Worm (Caenorhabditis elegans) whole organism, young adult: ENCODE measurements around the gene mars-1.

Experiments used
- D2030.7 ChIP-seq: fragments of 200-800 bp; sonication (Bioruptor generic); IDR thresholded peaks from 2 replicates; pipeline ENCODE4 v1.3.6; 2022; ENCODE audit warnings: missing genetic modification reagents, missing genetic modification characterization, missing compliant biosample characterization
- F33H1.4 ChIP-seq: fragments of 200-800 bp; sonication (Bioruptor generic); IDR thresholded peaks from 2 replicates; pipeline ENCODE4 v1.3.6; 2022; ENCODE audit warnings: missing genetic modification reagents, missing genetic modification characterization, missing compliant biosample characterization
- F39B2.1 ChIP-seq: fragments of 200-800 bp; sonication (Bioruptor generic); IDR thresholded peaks from 2 replicates; pipeline ENCODE4 v1.3.6; 2022; ENCODE audit warnings: missing genetic modification reagents, missing genetic modification characterization, missing compliant biosample characterization
- F52B5.7 ChIP-seq: sonication (generic microtip); optimal IDR thresholded peaks from 2 replicates; lab custom pipeline; 2016; ENCODE audit warnings: mild to moderate bottlenecking, missing genetic modification characterization, missing compliant biosample characterization
- F57A8.1 ChIP-seq: fragments of 200-800 bp; sonication (Bioruptor generic); optimal IDR thresholded peaks from 2 replicates; lab custom pipeline; 2018; ENCODE audit warnings: mild to moderate bottlenecking, missing genetic modification characterization, moderate library complexity, missing compliant biosample characterization
- K11D2.4 ChIP-seq: fragments of 200-800 bp; sonication (Bioruptor generic); IDR thresholded peaks from 2 replicates; pipeline ENCODE4 v1.3.6; 2022; ENCODE audit warnings: missing genetic modification reagents, missing genetic modification characterization, missing compliant biosample characterization
- K12H6.12 ChIP-seq: fragments of 200-800 bp; sonication (Bioruptor generic); optimal IDR thresholded peaks from 2 replicates; lab custom pipeline; 2018; ENCODE audit warnings: mild to moderate bottlenecking, missing genetic modification characterization, missing compliant biosample characterization
- Y53F4B.3 ChIP-seq: fragments of 200-800 bp; sonication (Bioruptor generic); IDR thresholded peaks from 2 replicates; pipeline ENCODE4 v1.3.6; 2022; ENCODE audit warnings: missing genetic modification reagents, missing genetic modification characterization, missing compliant biosample characterization
- Y79H2A.3 ChIP-seq: fragments of 200-800 bp; sonication (Bioruptor generic); conservative IDR thresholded peaks from 2 replicates; pipeline ENCODE4 v1.3.6; 2022; ENCODE audit warnings: missing genetic modification reagents, missing genetic modification characterization, missing compliant biosample characterization
- ama-1 ChIP-seq, 3 experiments: fragments of 150-350 bp in 1 of 3; sonication (generic microtip) in 2 of 3; optimal IDR thresholded peaks; 2 replicates each; lab custom pipeline; 2014 to 2018; ENCODE audit warnings: missing biosample characterization in 2 of 3, missing genetic modification characterization in 2 of 3, missing genetic modification reagents in 2 of 3
- attf-5 ChIP-seq: fragments of 200-800 bp; sonication (Bioruptor generic); optimal IDR thresholded peaks from 2 replicates; lab custom pipeline; 2018; ENCODE audit warnings: mild to moderate bottlenecking, missing genetic modification characterization, missing compliant biosample characterization
- cebp-1 ChIP-seq, 2 experiments: fragments of 200-800 bp in 1 of 2; sonication (Bioruptor generic) in 1 of 2; sonication (generic microtip) in 1 of 2; IDR thresholded peaks in 1 of 2; optimal IDR thresholded peaks in 1 of 2; 2 replicates each; pipeline versions ENCODE4 v1.3.6 to Lab custom; 2017 to 2022; ENCODE audit warnings: missing compliant biosample characterization in 2 of 2, missing genetic modification characterization in 2 of 2, mild to moderate bottlenecking in 1 of 2, missing genetic modification reagents in 1 of 2, moderate library complexity in 1 of 2
- cebp-2 ChIP-seq: fragments of 200-800 bp; sonication (Bioruptor generic); IDR thresholded peaks from 2 replicates; pipeline ENCODE4 v1.3.6; 2022; ENCODE audit warnings: missing genetic modification characterization, missing compliant biosample characterization
- ceh-100 ChIP-seq: fragments of 200-800 bp; sonication (Bioruptor generic); IDR thresholded peaks from 2 replicates; pipeline ENCODE4 v1.3.6; 2022; ENCODE audit warnings: missing genetic modification reagents, missing genetic modification characterization, missing compliant biosample characterization
- ceh-27 ChIP-seq: fragments of 200-800 bp; sonication (Bioruptor generic); optimal IDR thresholded peaks from 2 replicates; lab custom pipeline; 2018; ENCODE audit warnings: mild to moderate bottlenecking, missing genetic modification characterization, moderate library complexity, missing compliant biosample characterization
- ceh-79 ChIP-seq: sonication (generic microtip); optimal IDR thresholded peaks from 2 replicates; lab custom pipeline; 2017; ENCODE audit warnings: mild to moderate bottlenecking, missing genetic modification characterization, missing compliant biosample characterization
- chd-7 ChIP-seq: sonication (generic microtip); optimal IDR thresholded peaks from 2 replicates; lab custom pipeline; 2016; ENCODE audit warnings: mild to moderate bottlenecking, missing genetic modification characterization, moderate library complexity, missing compliant biosample characterization
- dox-1 ChIP-seq: fragments of 200-800 bp; sonication (Bioruptor generic); IDR thresholded peaks from 2 replicates; pipeline ENCODE4 v1.3.6; 2022; ENCODE audit warnings: missing genetic modification reagents, missing genetic modification characterization, missing compliant biosample characterization
- efl-1 ChIP-seq: fragments of 150-350 bp; optimal IDR thresholded peaks from 2 replicates; lab custom pipeline; 2014; ENCODE audit warnings: missing biosample characterization, missing genetic modification reagents, missing genetic modification characterization
- hlh-12 ChIP-seq: sonication (generic microtip); optimal IDR thresholded peaks from 2 replicates; lab custom pipeline; 2016; ENCODE audit warnings: missing genetic modification characterization, missing compliant biosample characterization
- hlh-26 ChIP-seq: fragments of 200-800 bp; sonication (Bioruptor generic); conservative IDR thresholded peaks from 2 replicates; pipeline ENCODE4 v1.3.6; 2022; ENCODE audit warnings: missing genetic modification reagents, missing genetic modification characterization, missing compliant biosample characterization
- hmg-1.2 ChIP-seq: fragments of 200-800 bp; sonication (Bioruptor generic); IDR thresholded peaks from 2 replicates; pipeline ENCODE4 v1.3.6; 2022; ENCODE audit warnings: missing genetic modification reagents, missing genetic modification characterization, missing compliant biosample characterization
- let-607 ChIP-seq, 2 experiments: fragments of 200-800 bp in 1 of 2; sonication (Bioruptor generic) in 1 of 2; sonication (generic microtip) in 1 of 2; optimal IDR thresholded peaks; 2 replicates each; lab custom pipeline; 2016 to 2018; ENCODE audit warnings: mild to moderate bottlenecking in 2 of 2, missing compliant biosample characterization in 2 of 2, missing genetic modification characterization in 2 of 2, moderate library complexity in 2 of 2, missing genotype in 1 of 2
- lin-35 ChIP-seq, 3 experiments: fragments of 150-350 bp in 2 of 3; sonication (generic microtip) in 1 of 3; optimal IDR thresholded peaks; 2 replicates each; lab custom pipeline; 2014 to 2018; ENCODE audit warnings: missing biosample characterization in 3 of 3, missing genetic modification characterization in 3 of 3, missing genetic modification reagents in 3 of 3
- lin-40 ChIP-seq: sonication (generic microtip); optimal IDR thresholded peaks from 2 replicates; lab custom pipeline; 2016; ENCODE audit warnings: missing genetic modification characterization, mild to moderate bottlenecking, missing compliant biosample characterization, missing genotype, missing genetic modification reagents
- lin-54 ChIP-seq: fragments of 200-800 bp; sonication (Bioruptor generic); optimal IDR thresholded peaks from 2 replicates; lab custom pipeline; 2018; ENCODE audit warnings: mild to moderate bottlenecking, missing genetic modification characterization, missing compliant biosample characterization
- lsl-1 ChIP-seq: fragments of 200-800 bp; sonication (Bioruptor generic); optimal IDR thresholded peaks from 2 replicates; lab custom pipeline; 2018; ENCODE audit warnings: mild to moderate bottlenecking, missing genetic modification characterization, moderate library complexity, missing compliant biosample characterization
- madf-10 ChIP-seq: sonication (generic microtip); optimal IDR thresholded peaks from 2 replicates; lab custom pipeline; 2016; ENCODE audit warnings: mild to moderate bottlenecking, missing genetic modification characterization, missing compliant biosample characterization
- mcd-1 ChIP-seq: fragments of 200-800 bp; sonication (Bioruptor generic); IDR thresholded peaks from 2 replicates; pipeline ENCODE4 v1.3.6; 2022; ENCODE audit warnings: missing genetic modification reagents, missing genetic modification characterization, missing compliant biosample characterization
- nfya-2 ChIP-seq: fragments of 200-800 bp; sonication (Bioruptor generic); IDR thresholded peaks from 2 replicates; pipeline ENCODE4 v1.3.6; 2022; ENCODE audit warnings: missing genetic modification reagents, missing genetic modification characterization, missing compliant biosample characterization
- nfyb-1 ChIP-seq: fragments of 200-800 bp; sonication (Bioruptor generic); IDR thresholded peaks from 2 replicates; pipeline ENCODE4 v1.3.6; 2022; ENCODE audit warnings: missing genetic modification reagents, missing genetic modification characterization, missing compliant biosample characterization
- nhr-80 ChIP-seq: sonication (generic microtip); optimal IDR thresholded peaks from 2 replicates; lab custom pipeline; 2016; ENCODE audit warnings: missing genetic modification characterization, missing compliant biosample characterization
- pbrm-1 ChIP-seq: fragments of 200-800 bp; sonication (Bioruptor generic); IDR thresholded peaks from 2 replicates; pipeline ENCODE4 v1.3.6; 2022; ENCODE audit warnings: missing genetic modification reagents, missing genetic modification characterization, missing compliant biosample characterization
- rcor-1 ChIP-seq: fragments of 200-800 bp; sonication (Bioruptor generic); IDR thresholded peaks from 2 replicates; pipeline ENCODE4 v1.3.6; 2022; ENCODE audit warnings: missing genetic modification reagents, missing genetic modification characterization, missing compliant biosample characterization
- snpc-1.3 ChIP-seq: sonication (generic microtip); optimal IDR thresholded peaks from 2 replicates; lab custom pipeline; 2017; ENCODE audit warnings: missing genetic modification characterization, mild to moderate bottlenecking, missing compliant biosample characterization, antibody characterized with exemption, moderate library complexity, missing genotype, missing genetic modification reagents; ENCODE audit not compliant: insufficient read depth
- snpc-4 ChIP-seq, 5 experiments: fragments of 150-350 bp in 1 of 5; sonication (generic microtip) in 4 of 5; optimal IDR thresholded peaks; 2 replicates each; lab custom pipeline; 2014 to 2018; ENCODE audit warnings: missing genetic modification characterization in 5 of 5, missing biosample characterization in 3 of 5, antibody characterized with exemption in 2 of 5, mild to moderate bottlenecking in 2 of 5, missing compliant biosample characterization in 2 of 5, missing genotype in 2 of 5, moderate library complexity in 2 of 5, missing genetic modification reagents in 1 of 5
- somi-1 ChIP-seq: fragments of 200-800 bp; sonication (Bioruptor generic); optimal IDR thresholded peaks from 2 replicates; lab custom pipeline; 2018; ENCODE audit warnings: mild to moderate bottlenecking, missing genetic modification characterization, missing compliant biosample characterization
- tbp1 ChIP-seq: fragments of 200-800 bp; sonication (Bioruptor generic); optimal IDR thresholded peaks from 2 replicates; lab custom pipeline; 2018; ENCODE audit warnings: mild to moderate bottlenecking, missing genetic modification characterization, missing compliant biosample characterization
- unc-130 ChIP-seq: sonication (generic microtip); optimal IDR thresholded peaks from 2 replicates; lab custom pipeline; 2016; ENCODE audit warnings: missing genetic modification reagents, missing genetic modification characterization, missing compliant biosample characterization
- zfh-2 ChIP-seq: fragments of 200-800 bp; sonication (Bioruptor generic); conservative IDR thresholded peaks from 2 replicates; pipeline ENCODE4 v1.3.6; 2022; ENCODE audit warnings: missing genetic modification reagents, missing genetic modification characterization, missing compliant biosample characterization
- ztf-26 ChIP-seq: sonication (generic microtip); optimal IDR thresholded peaks from 2 replicates; lab custom pipeline; 2017; ENCODE audit warnings: missing genetic modification characterization, missing compliant biosample characterization

Gene mars-1

DNA sequence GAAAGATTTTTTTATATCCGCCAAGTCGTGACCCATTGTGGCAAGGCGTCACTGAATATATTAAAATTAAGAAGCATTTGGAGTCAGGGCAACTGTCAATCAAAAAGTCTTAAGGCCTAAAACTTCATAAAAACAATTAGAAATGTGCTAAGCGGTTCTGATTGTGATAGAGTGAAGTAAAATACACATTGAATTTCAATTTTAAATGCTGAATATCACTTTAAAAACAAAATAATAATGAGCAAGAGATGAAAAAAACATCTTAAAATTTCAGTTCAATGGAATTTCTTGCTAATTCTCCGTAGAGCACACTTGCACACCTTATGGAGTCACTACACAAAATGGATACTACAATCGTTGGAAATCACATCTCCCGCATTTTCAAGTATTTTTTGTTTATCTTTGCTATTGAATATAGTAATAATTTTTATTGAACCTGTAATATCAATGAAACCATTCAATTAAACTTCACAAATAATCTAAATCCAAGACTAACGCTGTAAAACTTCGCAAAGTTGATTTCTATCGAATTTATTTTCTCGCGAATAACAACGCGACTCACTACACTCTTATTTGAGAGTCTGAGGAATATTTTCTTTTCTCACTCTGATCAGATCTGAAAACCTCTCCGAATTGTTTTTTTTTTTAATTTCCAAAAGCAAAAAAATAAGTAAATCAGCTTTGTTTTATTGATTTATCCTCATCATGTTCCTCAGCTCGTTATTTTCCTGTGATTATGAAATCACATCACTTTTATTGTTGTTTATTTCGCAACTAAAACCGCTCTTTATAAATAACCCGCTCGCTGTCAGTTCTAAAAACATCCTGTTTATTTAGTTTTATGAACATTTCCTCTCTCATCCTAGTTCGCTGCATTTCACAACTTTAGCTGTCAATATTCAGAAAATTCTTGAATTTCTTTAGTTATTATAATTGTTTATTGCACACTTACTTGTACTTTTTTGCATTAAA lies at the start of gene mars-1:
TSS of gene mars-1 (minus strand) at position 51 of the 972 bp plus-strand sequence.
- TF ChIP-seq lin-54 = peak; percentile 41
- peak; percentile 54 for TF ChIP-seq attf-5 (GFP tag; lab: Kevin White, UChicago)
- no peak for TF ChIP-seq F52B5.7 (tag; lab: Kevin White, UChicago)
- TF ChIP-seq lsl-1 (GFP tag; lab: Kevin White, UChicago) = peak; percentile 43
- no peak for TF ChIP-seq hlh-12
- peak; percentile 95 for TF ChIP-seq ceh-100
- TF ChIP-seq Y53F4B.3 (GFP tag; lab: Robert Waterston, UW) = no peak
- no peak for TF ChIP-seq zfh-2 (GFP tag; lab: Robert Waterston, UW)
- TF ChIP-seq lin-35 (GFP tag; optimal IDR thresholded peaks at IDR 0.05; lab: Kevin White, UChicago) = peak in 1 of 3 experiments; percentile 23
- TF ChIP-seq dox-1 (GFP tag; lab: Robert Waterston, UW) = peak; percentile 36; the same call in 1 of the 2 replicates
- TF ChIP-seq ceh-79 (tag; lab: Kevin White, UChicago) = no peak
- TF ChIP-seq K12H6.12 (tag; lab: Kevin White, UChicago) = peak; percentile 57
- peak; percentile 49 for TF ChIP-seq unc-130 (GFP tag; lab: Kevin White, UChicago)
- peak; percentile 22; the same call in 1 of the 2 replicates for TF ChIP-seq rcor-1 (GFP tag; lab: Robert Waterston, UW)
- peak; percentile 31; the same call in 1 of the 2 replicates for TF ChIP-seq hmg-1.2 (GFP tag; lab: Robert Waterston, UW)
- peak; percentile 48; the same call in 1 of the 2 replicates for TF ChIP-seq cebp-1 (GFP tag; IDR thresholded peaks at IDR 0.05; lab: Robert Waterston, UW)
- peak; percentile 94 for TF ChIP-seq cebp-1 (tag; optimal IDR thresholded peaks at IDR 0.05; lab: Kevin White, UChicago)
- peak; percentile 18 for TF ChIP-seq lin-40 (tag; lab: Kevin White, UChicago)
- TF ChIP-seq let-607 (tag; optimal IDR thresholded peaks at IDR 0.05; lab: Kevin White, UChicago) = peak in 1 of 2 experiments; percentile 28
- TF ChIP-seq D2030.7 (GFP tag; lab: Robert Waterston, UW) = 0 out of 2 replicates have a peak, but pooled peaks have one; percentile 19
- TF ChIP-seq pbrm-1 = 0 out of 2 replicates have a peak, but pooled peaks have one; percentile 24
- TF ChIP-seq chd-7 = no peak
- TF ChIP-seq ztf-26 = no peak
- peak; percentile 44 for TF ChIP-seq nhr-80 (tag; lab: Kevin White, UChicago)
- TF ChIP-seq K11D2.4 (GFP tag; lab: Robert Waterston, UW) = 0 out of 2 replicates have a peak, but pooled peaks have one; percentile 31
- TF ChIP-seq madf-10 (tag; lab: Kevin White, UChicago) = peak; percentile 1
- 0 out of 2 replicates have a peak, but pooled peaks have one; percentile 42 for TF ChIP-seq nfyb-1 (GFP tag; lab: Robert Waterston, UW)
- TF ChIP-seq mcd-1 (GFP tag; lab: Robert Waterston, UW) = peak; percentile 88
- peak; percentile 43 for TF ChIP-seq tbp1
- TF ChIP-seq nfya-2 (GFP tag; lab: Robert Waterston, UW) = no peak
- 0 out of 2 replicates have a peak, but pooled peaks have one; percentile 17 for TF ChIP-seq F33H1.4
- peak; percentile 3 for TF ChIP-seq efl-1 (GFP tag; lab: Kevin White, UChicago)
- TF ChIP-seq ceh-27 (GFP tag; lab: Kevin White, UChicago) = peak; percentile 8
- TF ChIP-seq snpc-4 (GFP tag; optimal IDR thresholded peaks at IDR 0.05; lab: Kevin White, UChicago) = no peak
- peak in 2 of 4 experiments; percentile 12 to 41 for TF ChIP-seq snpc-4 (tag; optimal IDR thresholded peaks at IDR 0.05; lab: Kevin White, UChicago)

DNA sequence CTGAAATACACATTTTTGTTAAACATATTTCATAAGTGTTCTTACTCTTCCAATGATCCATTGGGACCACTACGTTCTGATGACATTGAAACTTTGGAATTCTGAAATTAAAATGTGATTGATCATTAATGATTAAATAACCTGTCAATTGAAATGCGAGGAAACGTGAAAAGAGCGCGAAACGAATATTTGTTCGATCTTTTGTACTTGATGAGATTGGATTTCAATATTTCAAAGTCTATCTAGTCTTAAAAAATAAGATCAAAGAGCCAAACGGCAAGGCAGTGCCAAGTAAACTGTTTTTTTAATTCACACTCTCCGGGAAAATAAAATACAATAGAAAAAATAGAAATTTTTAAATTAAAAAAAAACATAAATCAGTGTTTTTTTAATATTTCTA lies 46.6 kb upstream of the mars-1 start, which contains the start of gene ZK792.4:
TSS of gene ZK792.4 (minus strand) at position 101 of the 400 bp plus-strand sequence.
- TF ChIP-seq snpc-1.3 (tag; lab: Kevin White, UChicago) (no peak), ama-1 (optimal IDR thresholded peaks at IDR 0.05; lab: Kevin White, UChicago) (no peak), ama-1 (GFP tag; optimal IDR thresholded peaks at IDR 0.05; lab: Kevin White, UChicago) (no peak), F57A8.1 (GFP tag; lab: Kevin White, UChicago) (no peak), somi-1 (GFP tag; lab: Kevin White, UChicago) (no peak), lsl-1 (GFP tag; lab: Kevin White, UChicago) (no peak), hlh-26 (no peak), Y79H2A.3 (GFP tag; lab: Robert Waterston, UW) (no peak), cebp-2 (GFP tag; lab: Robert Waterston, UW) (no peak), F39B2.1 (GFP tag; lab: Robert Waterston, UW) (no peak), chd-7 (no peak)
